Worm (Caenorhabditis elegans): ENCODE measurements around the gene F19C6.5.

The F19C6.5 gene

DNA sequence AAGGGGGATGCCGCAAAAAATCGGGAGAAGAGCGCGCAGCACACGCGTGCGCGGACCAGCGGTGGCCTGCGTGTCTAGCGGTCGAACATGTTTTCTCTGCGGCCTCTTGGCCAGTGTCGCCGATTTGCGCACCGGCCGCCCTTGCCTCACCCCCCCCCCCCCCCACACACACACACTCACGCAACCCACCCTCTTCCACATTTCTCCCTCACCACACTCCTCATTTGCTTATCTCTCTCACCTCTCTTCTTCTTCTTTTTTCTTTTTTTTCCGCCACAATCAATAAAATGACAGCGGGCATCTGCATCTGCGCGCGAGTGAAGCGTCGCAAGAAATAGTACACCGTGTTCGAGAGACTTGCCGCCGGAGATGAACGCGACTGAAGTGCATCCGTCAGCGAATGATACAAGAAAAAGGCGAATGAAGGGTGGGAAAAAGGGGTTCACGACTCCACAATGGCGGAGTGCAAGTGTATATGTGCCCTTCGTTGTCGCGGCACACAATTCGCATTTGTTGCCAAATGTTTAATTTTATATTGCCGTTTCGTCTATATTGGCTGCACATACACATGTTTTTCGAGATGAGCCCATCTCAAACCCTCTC, 15.0 kb upstream of the F19C6.5 start (continued):
- TF ChIP-seq rnt-1 (tag; optimal IDR thresholded peaks at IDR 0.05) (no peak), pha-2 (tag; optimal IDR thresholded peaks at IDR 0.05) (no peak), unc-42 (tag; optimal IDR thresholded peaks at IDR 0.05) (peak; percentile 19), ceh-14 (tag; optimal IDR thresholded peaks at IDR 0.05) (no peak), ceh-48 (tag; optimal IDR thresholded peaks at IDR 0.05) (peak; percentile 94), tbx-7 (tag; optimal IDR thresholded peaks at IDR 0.05) (no peak), ref-2 (tag; optimal IDR thresholded peaks at IDR 0.05) (no peak), unc-55 (GFP tag; optimal IDR thresholded peaks at IDR 0.05) (peak; percentile 63), ceh-24 (tag; optimal IDR thresholded peaks at IDR 0.05) (no peak), hlh-30 (tag; optimal IDR thresholded peaks at IDR 0.05; ENCODE audit: insufficient read depth) (peak; percentile 54), elt-2 (tag; optimal IDR thresholded peaks at IDR 0.05) (peak; percentile 71), unc-3 (GFP tag; conservative IDR thresholded peaks at IDR 0.05) (0 out of 2 replicates have a peak, but pooled peaks have one; percentile 7), unc-3 (tag; optimal IDR thresholded peaks at IDR 0.05) (no peak), che-1 (tag; optimal IDR thresholded peaks at IDR 0.05) (peak; percentile 43), nhr-11 (tag; optimal IDR thresholded peaks at IDR 0.05) (no peak), ets-4 (tag; optimal IDR thresholded peaks at IDR 0.05) (no peak), ceh-18 (tag; optimal IDR thresholded peaks at IDR 0.05) (no peak), sox-2 (GFP tag; IDR thresholded peaks at IDR 0.05) (no peak), K09A11.1 (tag; optimal IDR thresholded peaks at IDR 0.05; ENCODE audit: insufficient read depth) (peak; percentile 29), npax-4 (tag; optimal IDR thresholded peaks at IDR 0.05) (no peak), hlh-15 (tag; optimal IDR thresholded peaks at IDR 0.05) (no peak), ceh-19 (GFP tag; optimal IDR thresholded peaks at IDR 0.05) (no peak), pha-4 (tag; optimal IDR thresholded peaks at IDR 0.05) (no peak), ceh-9 (tag; optimal IDR thresholded peaks at IDR 0.05) (no peak), ceh-45 (GFP tag; IDR thresholded peaks at IDR 0.05) (no peak), dve-1 (tag; optimal IDR thresholded peaks at IDR 0.05) (no peak), elt-4 (tag; optimal IDR thresholded peaks at IDR 0.05) (no peak), eyg-1 (tag; optimal IDR thresholded peaks at IDR 0.05) (no peak), unc-86 (tag; optimal IDR thresholded peaks at IDR 0.05) (peak; percentile 53), sox-4 (tag; optimal IDR thresholded peaks at IDR 0.05) (peak; percentile 44), fax-1 (tag; optimal IDR thresholded peaks at IDR 0.05) (no peak), ama-1 (optimal IDR thresholded peaks at IDR 0.05) (no peak), ceh-31 (tag; optimal IDR thresholded peaks at IDR 0.05) (no peak), sdc-2 (tag; optimal IDR thresholded peaks at IDR 0.05) (no peak), nfya-1 (tag; optimal IDR thresholded peaks at IDR 0.05) (peak; percentile 82), dmd-4 (tag; optimal IDR thresholded peaks at IDR 0.05; ENCODE audit: borderline replicate concordance) (no peak), ceh-22 (tag; optimal IDR thresholded peaks at IDR 0.05) (no peak), ztf-16 (tag; optimal IDR thresholded peaks at IDR 0.05) (peak; percentile 67), mec-3 (tag; optimal IDR thresholded peaks at IDR 0.05; ENCODE audit: borderline replicate concordance) (no peak), gmeb-2 (tag; optimal IDR thresholded peaks at IDR 0.05) (no peak), pros-1 (tag; optimal IDR thresholded peaks at IDR 0.05) (peak; percentile 51), T23F11.4 (GFP tag; optimal IDR thresholded peaks at IDR 0.05) (peak; percentile 62), K02D7.2 (tag; optimal IDR thresholded peaks at IDR 0.05) (no peak), nhr-232 (tag; optimal IDR thresholded peaks at IDR 0.05) (no peak), ahr-1 (tag; optimal IDR thresholded peaks at IDR 0.05) (peak; percentile 10), pag-3 (tag; optimal IDR thresholded peaks at IDR 0.05; ENCODE audit: borderline replicate concordance) (no peak), C08G9.2 (tag; optimal IDR thresholded peaks at IDR 0.05) (no peak), ceh-34 (tag; optimal IDR thresholded peaks at IDR 0.05) (peak; percentile 72), odd-2 (tag; optimal IDR thresholded peaks at IDR 0.05) (no peak)
